Fruit fly (Drosophila melanogaster) whole organism, embryonic: ENCODE results near the gene Bap111.

Experiments used
- CG10979 ChIP-seq: fragments of 200-800 bp; sonication (Bioruptor generic); optimal IDR thresholded peaks from 2 replicates; lab custom pipeline; 2018; ENCODE audit warnings: missing biosample characterization, mild to moderate bottlenecking, missing genetic modification characterization, moderate library complexity
- CG13775 ChIP-seq: fragments of 200-800 bp; sonication (Bioruptor generic); optimal IDR thresholded peaks from 3 replicates; lab custom pipeline; 2017; ENCODE audit warnings: missing biosample characterization, mild to moderate bottlenecking, missing genetic modification characterization
- CG16779 ChIP-seq: fragments of 200-800 bp; sonication (Bioruptor generic); IDR thresholded peaks from 2 replicates; pipeline ENCODE4 v1.3.6; 2022; ENCODE audit warnings: missing biosample characterization, missing genetic modification characterization
- CG16815 ChIP-seq: fragments of 200-800 bp; sonication (Bioruptor generic); optimal IDR thresholded peaks from 3 replicates; lab custom pipeline; 2017; ENCODE audit warnings: missing biosample characterization, mild to moderate bottlenecking, missing genetic modification characterization
- CG4404 ChIP-seq: fragments of 200-800 bp; sonication (Bioruptor generic); IDR thresholded peaks from 2 replicates; pipeline ENCODE4 v1.3.6; 2022; ENCODE audit warnings: missing biosample characterization, missing genetic modification characterization
- CG4854 ChIP-seq: fragments of 200-800 bp; sonication (Bioruptor generic); optimal IDR thresholded peaks from 2 replicates; lab custom pipeline; 2016; ENCODE audit warnings: missing biosample characterization, missing genetic modification characterization, inconsistent platforms
- CG8944 ChIP-seq: fragments of 200-800 bp; sonication (Bioruptor generic); optimal IDR thresholded peaks from 3 replicates; lab custom pipeline; 2016; ENCODE audit warnings: missing biosample characterization, missing genetic modification characterization
- Optix ChIP-seq: fragments of 200-800 bp; sonication (Bioruptor generic); IDR thresholded peaks from 3 replicates; pipeline ENCODE4 v1.3.6; 2022; ENCODE audit warnings: missing biosample characterization, missing genetic modification characterization
- Pdp1 ChIP-seq, 2 experiments: fragments of 200-800 bp; sonication (Bioruptor generic); optimal IDR thresholded peaks; 3 replicates each; lab custom pipeline; 2016; ENCODE audit warnings: missing biosample characterization in 2 of 2, missing genetic modification characterization in 2 of 2, mild to moderate bottlenecking in 1 of 2, moderate library complexity in 1 of 2
- al ChIP-seq: fragments of 200-800 bp; sonication (Bioruptor generic); IDR thresholded peaks from 2 replicates; pipeline ENCODE4 v1.3.6; 2022; ENCODE audit warnings: missing biosample characterization, missing genetic modification characterization
- dimm ChIP-seq: fragments of 200-800 bp; sonication (Bioruptor generic); IDR thresholded peaks from 2 replicates; pipeline ENCODE4 v1.3.6; 2022; ENCODE audit warnings: missing biosample characterization, missing genetic modification characterization
- h ChIP-seq: fragments of >200 bp; optimal IDR thresholded peaks from 2 replicates; lab custom pipeline; 2017
- lbe ChIP-seq: fragments of 200-800 bp; sonication (Bioruptor generic); optimal IDR thresholded peaks from 2 replicates; lab custom pipeline; 2016; ENCODE audit warnings: missing biosample characterization, mild to moderate bottlenecking, missing genetic modification characterization
- sna ChIP-seq: fragments of 200-800 bp; sonication (Bioruptor generic); IDR thresholded peaks from 2 replicates; pipeline ENCODE4 v1.3.6; 2022; ENCODE audit warnings: missing biosample characterization, missing genetic modification characterization; ENCODE audit not compliant: partially characterized antibody

- no peak for TF ChIP-seq CG10979
- TF ChIP-seq sna (GFP tag; lab: Robert Waterston, UW), result peak; percentile 55
- TF ChIP-seq CG4854 (GFP tag; lab: Kevin White, UChicago), result no peak
- peak; percentile 15 to 26 for TF ChIP-seq Pdp1 (GFP tag; optimal IDR thresholded peaks at IDR 0.05; lab: Kevin White, UChicago)
- no peak for TF ChIP-seq CG16815 (GFP tag; lab: Kevin White, UChicago)
- TF ChIP-seq dimm (GFP tag; lab: Robert Waterston, UW), result no peak
- TF ChIP-seq CG8944, result no peak
- no peak; the same call in 1 of the 2 replicates for TF ChIP-seq CG4404 (GFP tag; lab: Robert Waterston, UW)
- no peak for TF ChIP-seq Optix
- no peak for TF ChIP-seq h (lab: Kevin White, UChicago)
- TF ChIP-seq al (GFP tag; lab: Robert Waterston, UW), result peak; percentile 49; the same call in 1 of the 2 replicates
- no peak for TF ChIP-seq lbe (GFP tag; lab: Kevin White, UChicago)
- TF ChIP-seq CG13775 (GFP tag; lab: Kevin White, UChicago), result peak; percentile 6
- no peak for TF ChIP-seq CG16779 (GFP tag; lab: Robert Waterston, UW)
Observed at dm6 chrX:9106775-9107283, 42.3 kb upstream of the Bap111 start, which contains the start of gene Arfrp1.
